Worm (Caenorhabditis elegans): ENCODE data around the gene chc-1.

Gene chc-1

ce11 chrIII:10214540-10214979, 10.9 kb downstream of the chc-1 start (continued):
- TF ChIP-seq zfp-3 (GFP tag; conservative IDR thresholded peaks at IDR 0.05) (peak; percentile 99), dmd-8 (GFP tag; IDR thresholded peaks at IDR 0.05) (0 out of 2 replicates have a peak, but pooled peaks have one; percentile 37), nhr-102 (tag; optimal IDR thresholded peaks at IDR 0.05) (peak; percentile 79), nhr-237 (tag; optimal IDR thresholded peaks at IDR 0.05) (no peak), tra-1 (GFP tag; IDR thresholded peaks at IDR 0.05) (peak; percentile 50), arid-1 (GFP tag; conservative IDR thresholded peaks at IDR 0.05) (peak; percentile 70), hlh-11 (tag; optimal IDR thresholded peaks at IDR 0.05) (peak; percentile 74), zag-1 (tag; optimal IDR thresholded peaks at IDR 0.05) (no peak), saeg-2 (GFP tag; IDR thresholded peaks at IDR 0.05) (0 out of 2 replicates have a peak, but pooled peaks have one; percentile 43), unc-62 (GFP tag; optimal IDR thresholded peaks at IDR 0.05 in 1 of 2) (no peak), unc-62 (tag; optimal IDR thresholded peaks at IDR 0.05) (no peak), ZK546.5 (tag; optimal IDR thresholded peaks at IDR 0.05) (no peak), daf-19 (GFP tag; conservative IDR thresholded peaks at IDR 0.05) (no peak), egl-43 (GFP tag; IDR thresholded peaks at IDR 0.05) (peak; percentile 79), ceh-20 (GFP tag; IDR thresholded peaks at IDR 0.05) (peak; percentile 58; the same call in 1 of the 2 replicates), hmg-1.1 (GFP tag; IDR thresholded peaks at IDR 0.05) (peak; percentile 43; the same call in 1 of the 2 replicates), mxl-3 (GFP tag; optimal IDR thresholded peaks at IDR 0.05) (no peak), ctbp-1 (GFP tag; IDR thresholded peaks at IDR 0.05) (0 out of 2 replicates have a peak, but pooled peaks have one; percentile 56), duxl-1 (tag; optimal IDR thresholded peaks at IDR 0.05; ENCODE audit: poor library complexity) (peak; percentile 40)

- no peak for TF ChIP-seq hmg-1.1 (GFP tag; IDR thresholded peaks at IDR 0.05)
- TF ChIP-seq aha-1 (tag), result peak; percentile 94
- TF ChIP-seq daf-16 (GFP tag; optimal IDR thresholded peaks at IDR 0.05), result peak in 1 of 2 experiments; percentile 31
- no peak for TF ChIP-seq daf-16 (tag; optimal IDR thresholded peaks at IDR 0.05)
These were observed 12.3 kb downstream of the chc-1 start for ce11 chrIII:10215882-10216281.

ce11 chrIII:10216585-10217278, 13.1 kb downstream of the chc-1 start, which contains the start of gene cts-1:
Gene cts-1, minus strand, starts transcription at chrIII:10216635.
- TF ChIP-seq saeg-2 (GFP tag; IDR thresholded peaks at IDR 0.05) (no peak), mdl-1 (tag; optimal IDR thresholded peaks at IDR 0.05) (peak in 1 of 2 experiments; percentile 94), nhr-28 (tag; optimal IDR thresholded peaks at IDR 0.05) (peak; percentile 97), hif-1 (tag; optimal IDR thresholded peaks at IDR 0.05) (peak in 1 of 2 experiments; percentile 68), duxl-1 (tag; optimal IDR thresholded peaks at IDR 0.05; ENCODE audit: poor library complexity) (peak; percentile 66), ces-1 (GFP tag; optimal IDR thresholded peaks at IDR 0.05) (no peak), nhr-111 (GFP tag; optimal IDR thresholded peaks at IDR 0.05) (no peak), Y48G9A.11 (GFP tag; IDR thresholded peaks at IDR 0.05) (no peak), ceh-62 (tag; optimal IDR thresholded peaks at IDR 0.05) (no peak), daf-12 (tag; optimal IDR thresholded peaks at IDR 0.05) (no peak), nhr-41 (GFP tag; IDR thresholded peaks at IDR 0.05) (no peak), attf-4 (tag; optimal IDR thresholded peaks at IDR 0.05) (no peak), daf-16 (GFP tag; optimal IDR thresholded peaks at IDR 0.05) (peak in 1 of 2 experiments; percentile 46), daf-16 (tag; optimal IDR thresholded peaks at IDR 0.05) (peak; percentile 98), dve-1 (tag; optimal IDR thresholded peaks at IDR 0.05; ENCODE audit: insufficient read depth) (peak; percentile 97), mep-1 (tag; optimal IDR thresholded peaks at IDR 0.05) (peak; percentile 89), nhr-77 (tag; optimal IDR thresholded peaks at IDR 0.05) (peak; percentile 86), nhr-6 (tag; optimal IDR thresholded peaks at IDR 0.05) (peak; percentile 84), lsy-2 (tag; optimal IDR thresholded peaks at IDR 0.05) (peak; percentile 72 to 92), dmd-6 (GFP tag; IDR thresholded peaks at IDR 0.05) (no peak), ama-1 (optimal IDR thresholded peaks at IDR 0.05) (peak; percentile 68), zip-2 (tag; optimal IDR thresholded peaks at IDR 0.05) (peak; percentile 30), lim-7 (GFP tag; IDR thresholded peaks at IDR 0.05) (no peak), skn-1 (tag; optimal IDR thresholded peaks at IDR 0.05) (no peak), zag-1 (tag; optimal IDR thresholded peaks at IDR 0.05) (no peak), arid-1 (GFP tag; conservative IDR thresholded peaks at IDR 0.05) (no peak), ceh-32 (tag; optimal IDR thresholded peaks at IDR 0.05; ENCODE audit: poor library complexity) (no peak), hlh-11 (tag; optimal IDR thresholded peaks at IDR 0.05) (peak; percentile 93), F37D6.2 (tag; optimal IDR thresholded peaks at IDR 0.05) (no peak), lir-3 (tag; optimal IDR thresholded peaks at IDR 0.05) (no peak), ztf-11 (tag; optimal IDR thresholded peaks at IDR 0.05) (no peak), snpc-1.2 (GFP tag; IDR thresholded peaks at IDR 0.05) (no peak)
